Fruit fly (Drosophila melanogaster): ENCODE results near the gene nod.
"Not testable (repeated sequence)": the region's sequence is repeated elsewhere in the genome, so short reads cannot be mapped to it uniquely, and the experiment has no call there.

The nod gene

dm6 chrX:11576540-11576939 lies 4.0 kb upstream of the nod start, which contains the start of gene CG11695 (continued):
- peak; percentile 74 for TF ChIP-seq esn (GFP tag; optimal IDR thresholded peaks at IDR 0.05)
- TF ChIP-seq CG11762 (GFP tag; optimal IDR thresholded peaks at IDR 0.05; ENCODE audit: insufficient read depth), result peak; percentile 13
- peak; percentile 82 for TF ChIP-seq Eip78C (GFP tag)
- TF ChIP-seq CG3032 (tag; optimal IDR thresholded peaks at IDR 0.05), result peak; percentile 77
- TF ChIP-seq fd85E (GFP tag; optimal IDR thresholded peaks at IDR 0.05), result no peak
- TF ChIP-seq CG11294 (GFP tag; IDR thresholded peaks at IDR 0.05), result peak; percentile 58
- TF ChIP-seq CG6792 (GFP tag; optimal IDR thresholded peaks at IDR 0.05), result peak; percentile 58
- peak; percentile 66 for TF ChIP-seq CG6163 (GFP tag; IDR thresholded peaks at IDR 0.05)
- no peak for TF ChIP-seq spab (GFP tag; optimal IDR thresholded peaks at IDR 0.05)
- peak; percentile 48 for TF ChIP-seq CG11902 (GFP tag; optimal IDR thresholded peaks at IDR 0.05)
- TF ChIP-seq Hr4 (GFP tag; optimal IDR thresholded peaks at IDR 0.05), result peak; percentile 63
- peak; percentile 44 for TF ChIP-seq dac (GFP tag; optimal IDR thresholded peaks at IDR 0.05)
- TF ChIP-seq CG15336 (GFP tag; IDR thresholded peaks at IDR 0.05), result peak; percentile 55
- no peak for TF ChIP-seq CG6276 (GFP tag; optimal IDR thresholded peaks at IDR 0.05)
- TF ChIP-seq CG3919 (GFP tag; optimal IDR thresholded peaks at IDR 0.05), result peak; percentile 41
- peak; percentile 67 for TF ChIP-seq CG31627 (GFP tag; optimal IDR thresholded peaks at IDR 0.05)
- peak; percentile 84 for TF ChIP-seq svp (GFP tag)
- peak; percentile 74 for TF ChIP-seq OdsH (GFP tag; optimal IDR thresholded peaks at IDR 0.05)
- peak; percentile 50 for TF ChIP-seq Sox15 (GFP tag; optimal IDR thresholded peaks at IDR 0.05)
- peak; percentile 4 for TF ChIP-seq CG9139 (GFP tag; optimal IDR thresholded peaks at IDR 0.05)
- no peak for TF ChIP-seq vri (GFP tag; optimal IDR thresholded peaks at IDR 0.05)
- peak; percentile 68 for TF ChIP-seq Sox14 (GFP tag; optimal IDR thresholded peaks at IDR 0.05)
- peak; percentile 74 for TF ChIP-seq CG32006 (GFP tag; optimal IDR thresholded peaks at IDR 0.05)
- TF ChIP-seq CG8119 (GFP tag; IDR thresholded peaks at IDR 0.05), result 0 out of 3 replicates have a peak, but pooled peaks have one; percentile 53
- peak; percentile 53 for TF ChIP-seq fd59A (GFP tag; optimal IDR thresholded peaks at IDR 0.05)
- no peak for TF ChIP-seq Met (GFP tag; optimal IDR thresholded peaks at IDR 0.05)
- peak; percentile 32; the same call in 1 of the 2 replicates for TF ChIP-seq Gug (GFP tag; IDR thresholded peaks at IDR 0.05)
- TF ChIP-seq Blimp-1 (GFP tag; optimal IDR thresholded peaks at IDR 0.05), result no peak
- peak; percentile 49 for TF ChIP-seq Lpt (GFP tag; optimal IDR thresholded peaks at IDR 0.05)
- peak; percentile 62 for TF ChIP-seq CG10669 (GFP tag; optimal IDR thresholded peaks at IDR 0.05)

- TF ChIP-seq Eip93F (GFP tag; optimal IDR thresholded peaks at IDR 0.05), result no peak
- TF ChIP-seq eg (GFP tag; IDR thresholded peaks at IDR 0.05), result 0 out of 3 replicates have a peak, but pooled peaks have one; percentile 19
- peak; percentile 31 for TF ChIP-seq Eip78C (GFP tag)
Observed at dm6 chrX:11578841-11579240, 1.7 kb upstream of the nod start.

dm6 chrX:11584075-11584474 lies 3.5 kb downstream of the nod start, which contains the start of gene pkm:
pkm (minus strand) TSS chrX:11584175.
- TF ChIP-seq Eip75B (GFP tag; optimal IDR thresholded peaks at IDR 0.05) (no peak), Smox (GFP tag; optimal IDR thresholded peaks at IDR 0.05) (no peak), dac (GFP tag; optimal IDR thresholded peaks at IDR 0.05) (no peak), fkh (GFP tag; optimal IDR thresholded peaks at IDR 0.05) (no peak), CG6808 (GFP tag; optimal IDR thresholded peaks at IDR 0.05) (no peak), CG11294 (GFP tag; IDR thresholded peaks at IDR 0.05) (no peak), CG10669 (GFP tag; optimal IDR thresholded peaks at IDR 0.05) (no peak), Blimp-1 (GFP tag; optimal IDR thresholded peaks at IDR 0.05) (no peak), CG3032 (tag; optimal IDR thresholded peaks at IDR 0.05) (no peak), svp (GFP tag) (no peak), net (GFP tag; optimal IDR thresholded peaks at IDR 0.05) (no peak)

dm6 chrX:11599589-11599988 lies 19.0 kb downstream of the nod start, which contains the start of gene rho-4:
rho-4 (plus strand) TSS chrX:11599838.
- not testable (repeated sequence) for TF ChIP-seq Lpt, Hr4, spab (GFP tag; optimal IDR thresholded peaks at IDR 0.05)

All from whole organism, prepupa.